Worm (Caenorhabditis elegans): Measurements from ENCODE around the gene acly-1.
"Not testable (repeated sequence)": the region's sequence is repeated elsewhere in the genome, so short reads cannot be mapped to it uniquely, and the experiment has no call there.

- not testable (repeated sequence) for TF ChIP-seq ama-1 (optimal IDR thresholded peaks at IDR 0.05); ets-7 (tag; optimal IDR thresholded peaks at IDR 0.05); F13C5.2 (tag; optimal IDR thresholded peaks at IDR 0.05); flt-1 (GFP tag; IDR thresholded peaks at IDR 0.05); tbx-11 (GFP tag; IDR thresholded peaks at IDR 0.05); sea-1 (GFP tag; conservative IDR thresholded peaks at IDR 0.05); aly-1 (tag; optimal IDR thresholded peaks at IDR 0.05)
These were observed 48.6 kb upstream of the acly-1 start, which contains the start of gene F19G12.1 for ce11 chrX:1430707-1431106.
